Worm (Caenorhabditis elegans) whole organism, L3 larva: ENCODE data around the gene C07E3.3.

Source experiments
- R02D3.7 ChIP-seq: fragments of 150-350 bp; optimal IDR thresholded peaks from 2 replicates; lab custom pipeline; 2014; ENCODE audit warnings: missing biosample characterization, missing genetic modification characterization
- ZK546.5 ChIP-seq: sonication (generic microtip); optimal IDR thresholded peaks from 2 replicates; lab custom pipeline; 2017; ENCODE audit warnings: missing biosample characterization, missing genetic modification characterization
- aly-2 ChIP-seq: fragments of 150-350 bp; optimal IDR thresholded peaks from 2 replicates; lab custom pipeline; 2014; ENCODE audit warnings: missing biosample characterization, missing genetic modification characterization
- ceh-16 ChIP-seq: sonication (generic microtip); optimal IDR thresholded peaks from 2 replicates; lab custom pipeline; 2017; ENCODE audit warnings: missing biosample characterization, missing genetic modification characterization
- ceh-28 ChIP-seq: fragments of 150-350 bp; optimal IDR thresholded peaks from 2 replicates; lab custom pipeline; 2014; ENCODE audit warnings: missing biosample characterization, missing genetic modification reagents, missing genetic modification characterization
- ceh-82 ChIP-seq: fragments of 150-350 bp; optimal IDR thresholded peaks from 2 replicates; lab custom pipeline; 2014; ENCODE audit warnings: missing biosample characterization, missing genetic modification characterization
- daf-12 ChIP-seq: fragments of 150-350 bp; optimal IDR thresholded peaks from 2 replicates; lab custom pipeline; 2014; ENCODE audit warnings: missing biosample characterization, missing genetic modification reagents, missing genetic modification characterization
- egl-5 ChIP-seq: fragments of 150-350 bp; optimal IDR thresholded peaks from 2 replicates; lab custom pipeline; 2017; ENCODE audit warnings: missing biosample characterization, missing genetic modification reagents, missing genetic modification characterization, inconsistent platforms
- elt-1 ChIP-seq: fragments of 150-350 bp; optimal IDR thresholded peaks from 2 replicates; lab custom pipeline; 2014; ENCODE audit warnings: missing biosample characterization, missing genetic modification characterization
- elt-2 ChIP-seq: sonication (generic microtip); optimal IDR thresholded peaks from 2 replicates; lab custom pipeline; 2016; ENCODE audit warnings: missing genetic modification reagents, mild to moderate bottlenecking, missing genetic modification characterization, missing compliant biosample characterization
- elt-3 ChIP-seq, 3 experiments: fragments of 150-350 bp in 1 of 3; sonication (generic microtip) in 2 of 3; optimal IDR thresholded peaks; 2 replicates in 2 of 3; 4 replicates in 1 of 3; lab custom pipeline; 2014 to 2017; ENCODE audit warnings: missing biosample characterization in 3 of 3, missing genetic modification characterization in 3 of 3
- eor-1 ChIP-seq, 2 experiments: fragments of 150-350 bp; optimal IDR thresholded peaks; 2 replicates each; lab custom pipeline; 2014 to 2018; ENCODE audit warnings: missing biosample characterization in 2 of 2, missing genetic modification characterization in 2 of 2
- fkh-2 ChIP-seq: fragments of 150-350 bp; optimal IDR thresholded peaks from 2 replicates; lab custom pipeline; 2014; ENCODE audit warnings: missing biosample characterization, missing genetic modification reagents, missing genetic modification characterization
- jun-1 ChIP-seq: fragments of 150-350 bp; optimal IDR thresholded peaks from 2 replicates; lab custom pipeline; 2014; ENCODE audit warnings: missing biosample characterization, missing genetic modification reagents, missing genetic modification characterization
- lin-15B ChIP-seq: fragments of 150-350 bp; optimal IDR thresholded peaks from 2 replicates; lab custom pipeline; 2014; ENCODE audit warnings: missing biosample characterization, missing genetic modification characterization
- lin-39 ChIP-seq: fragments of 150-350 bp; optimal IDR thresholded peaks from 2 replicates; lab custom pipeline; 2018; ENCODE audit warnings: missing biosample characterization, missing genetic modification reagents, missing genetic modification characterization
- mdl-1 ChIP-seq: fragments of 150-350 bp; optimal IDR thresholded peaks from 2 replicates; lab custom pipeline; 2014; ENCODE audit warnings: missing biosample characterization, missing genetic modification characterization
- mml-1 ChIP-seq: fragments of 150-350 bp; sonication (generic microtip); optimal IDR thresholded peaks from 3 replicates; lab custom pipeline; 2014; ENCODE audit warnings: missing biosample characterization, missing genetic modification characterization
- nfya-1 ChIP-seq: sonication (generic microtip); optimal IDR thresholded peaks from 2 replicates; lab custom pipeline; 2017; ENCODE audit warnings: missing genetic modification characterization, mild to moderate bottlenecking, missing compliant biosample characterization, antibody characterized with exemption, moderate library complexity; ENCODE audit not compliant: insufficient read depth
- nhr-12 ChIP-seq: fragments of 150-350 bp; optimal IDR thresholded peaks from 2 replicates; lab custom pipeline; 2014; ENCODE audit warnings: missing biosample characterization, missing genetic modification characterization
- nhr-23 ChIP-seq: fragments of 150-350 bp; optimal IDR thresholded peaks from 2 replicates; lab custom pipeline; 2014; ENCODE audit warnings: missing biosample characterization, missing genetic modification reagents, missing genetic modification characterization
- nhr-237 ChIP-seq: fragments of 150-350 bp; optimal IDR thresholded peaks from 2 replicates; lab custom pipeline; 2014; ENCODE audit warnings: missing biosample characterization, missing genetic modification characterization
- nhr-25 ChIP-seq: sonication (generic microtip); optimal IDR thresholded peaks from 2 replicates; lab custom pipeline; 2017; ENCODE audit warnings: missing biosample characterization, missing genetic modification characterization
- nhr-28 ChIP-seq: fragments of 150-350 bp; optimal IDR thresholded peaks from 2 replicates; lab custom pipeline; 2014; ENCODE audit warnings: missing biosample characterization, missing genetic modification characterization
- nhr-43 ChIP-seq: sonication (generic microtip); optimal IDR thresholded peaks from 2 replicates; lab custom pipeline; 2016; ENCODE audit warnings: mild to moderate bottlenecking, missing genetic modification characterization, missing compliant biosample characterization; ENCODE audit not compliant: poor library complexity, severe bottlenecking
- nhr-67 ChIP-seq: fragments of 150-350 bp; optimal IDR thresholded peaks from 2 replicates; lab custom pipeline; 2014; ENCODE audit warnings: missing biosample characterization, missing genetic modification characterization
- nhr-76 ChIP-seq: fragments of 150-350 bp; sonication (generic microtip); optimal IDR thresholded peaks from 5 replicates; lab custom pipeline; 2014; ENCODE audit warnings: missing biosample characterization, missing genetic modification characterization
- nhr-77 ChIP-seq: fragments of 150-350 bp; optimal IDR thresholded peaks from 2 replicates; lab custom pipeline; 2014; ENCODE audit warnings: missing biosample characterization, missing genetic modification characterization
- pha-4 ChIP-seq: fragments of 150-350 bp; optimal IDR thresholded peaks from 2 replicates; lab custom pipeline; 2014; ENCODE audit warnings: missing biosample characterization, missing genetic modification reagents, missing genetic modification characterization
- pqm-1 ChIP-seq: fragments of 150-350 bp; optimal IDR thresholded peaks from 2 replicates; lab custom pipeline; 2017; ENCODE audit warnings: missing biosample characterization, missing genetic modification characterization, inconsistent platforms
- skn-1 ChIP-seq: fragments of 150-350 bp; optimal IDR thresholded peaks from 2 replicates; lab custom pipeline; 2014; ENCODE audit warnings: missing biosample characterization, missing genetic modification characterization
- tbx-2 ChIP-seq: sonication (generic microtip); optimal IDR thresholded peaks from 2 replicates; lab custom pipeline; 2016; ENCODE audit warnings: mild to moderate bottlenecking, missing genetic modification characterization, missing compliant biosample characterization
- unc-62 ChIP-seq: fragments of 150-350 bp; sonication (generic microtip); optimal IDR thresholded peaks from 4 replicates; lab custom pipeline; 2014; ENCODE audit warnings: missing biosample characterization, missing genetic modification reagents, missing genetic modification characterization
- zag-1 ChIP-seq: fragments of 150-350 bp; optimal IDR thresholded peaks from 2 replicates; lab custom pipeline; 2014; ENCODE audit warnings: missing biosample characterization, missing genetic modification characterization
- ztf-11 ChIP-seq: fragments of 150-350 bp; optimal IDR thresholded peaks from 2 replicates; lab custom pipeline; 2014; ENCODE audit warnings: missing biosample characterization, missing genetic modification characterization
- ztf-4 ChIP-seq: fragments of 150-350 bp; optimal IDR thresholded peaks from 2 replicates; lab custom pipeline; 2014; ENCODE audit warnings: missing biosample characterization, missing genetic modification characterization

C07E3.3 gene

ce11 chrII:10317007-10317406 is 40.3 kb downstream of the C07E3.3 start, which contains the start of gene M02G9.4:
Gene M02G9.4 (plus strand): TSS chrII:10317307.
- TF ChIP-seq ZK546.5 (tag; lab: Kevin White, UChicago) = no peak
- no peak for TF ChIP-seq ceh-16 (tag; lab: Kevin White, UChicago)
- no peak for TF ChIP-seq nhr-76 (tag; lab: Kevin White, UChicago)
- no peak for TF ChIP-seq lin-15B (tag; lab: Kevin White, UChicago)
- no peak for TF ChIP-seq egl-5
- no peak for TF ChIP-seq pha-4 (tag; lab: Kevin White, UChicago)
- no peak for TF ChIP-seq nhr-23 (tag; lab: Kevin White, UChicago)
- no peak for TF ChIP-seq ztf-11 (tag; lab: Kevin White, UChicago)
- TF ChIP-seq nhr-25 = no peak
- TF ChIP-seq daf-12 (tag; lab: Kevin White, UChicago) = no peak
- no peak for TF ChIP-seq ceh-28 (tag; lab: Kevin White, UChicago)
- TF ChIP-seq skn-1 = no peak
- TF ChIP-seq nhr-67 (tag; lab: Kevin White, UChicago) = no peak
- TF ChIP-seq tbx-2 (tag; lab: Kevin White, UChicago) = no peak
- no peak for TF ChIP-seq pqm-1 (tag; lab: Kevin White, UChicago)
- no peak for TF ChIP-seq elt-1 (tag; lab: Kevin White, UChicago)
- TF ChIP-seq fkh-2 (tag; lab: Kevin White, UChicago) = no peak
- TF ChIP-seq nfya-1 = no peak

- no peak for TF ChIP-seq R02D3.7
- no peak for TF ChIP-seq eor-1 (tag; optimal IDR thresholded peaks at IDR 0.05; lab: Kevin White, UChicago)
- TF ChIP-seq nfya-1 = no peak
- no peak for TF ChIP-seq ceh-28 (tag; lab: Kevin White, UChicago)
- TF ChIP-seq elt-2 (tag; lab: Kevin White, UChicago) = no peak
- TF ChIP-seq zag-1 (tag; lab: Kevin White, UChicago) = no peak
- TF ChIP-seq daf-12 (tag; lab: Kevin White, UChicago) = no peak
- no peak for TF ChIP-seq nhr-12 (tag; lab: Kevin White, UChicago)
- no peak for TF ChIP-seq nhr-67 (tag; lab: Kevin White, UChicago)
- no peak for TF ChIP-seq lin-39 (tag; lab: Kevin White, UChicago)
- no peak for TF ChIP-seq pha-4 (tag; lab: Kevin White, UChicago)
- no peak for TF ChIP-seq elt-1 (tag; lab: Kevin White, UChicago)
- TF ChIP-seq ceh-82 = no peak
- TF ChIP-seq elt-3 (tag; optimal IDR thresholded peaks at IDR 0.05; lab: Kevin White, UChicago) = no peak
- no peak for TF ChIP-seq ztf-4 (tag; lab: Kevin White, UChicago)
- no peak for TF ChIP-seq skn-1
- no peak for TF ChIP-seq nhr-237
Measured at ce11 chrII:10316119-10316518, 41.2 kb downstream of the C07E3.3 start, which contains the start of gene gcy-5. Gene gcy-5 (minus strand): TSS chrII:10316219.

- no peak for TF ChIP-seq unc-62 (GFP tag; lab: Kevin White, UChicago)
- TF ChIP-seq nhr-12 (tag; lab: Kevin White, UChicago) = no peak
- TF ChIP-seq ceh-28 (tag; lab: Kevin White, UChicago) = no peak
- TF ChIP-seq elt-3 (tag; optimal IDR thresholded peaks at IDR 0.05; lab: Kevin White, UChicago) = no peak
- no peak for TF ChIP-seq nhr-237
- TF ChIP-seq tbx-2 (tag; lab: Kevin White, UChicago) = no peak
- no peak for TF ChIP-seq ceh-16 (tag; lab: Kevin White, UChicago)
Measured at ce11 chrII:10315252-10315651, 42.1 kb downstream of the C07E3.3 start, which contains the start of gene idpp-8. Gene idpp-8 (plus strand): TSS chrII:10315552.

ce11 chrII:10311973-10312372 is 45.3 kb downstream of the C07E3.3 start, which contains the start of gene srlf-34:
Gene srlf-34 (plus strand): TSS chrII:10312293.
- TF ChIP-seq mdl-1 = no peak
- TF ChIP-seq nhr-76 (tag; lab: Kevin White, UChicago) = no peak
- peak; percentile 28 for TF ChIP-seq nhr-25
- TF ChIP-seq egl-5 = no peak
- TF ChIP-seq nhr-77 = no peak
- no peak for TF ChIP-seq daf-12 (tag; lab: Kevin White, UChicago)

ce11 chrII:10309337-10309736 is 48.0 kb downstream of the C07E3.3 start, which contains the start of gene ZK970.8:
Gene ZK970.8 (plus strand): TSS chrII:10309637.
- no peak for TF ChIP-seq nhr-28 (tag; lab: Kevin White, UChicago)
- TF ChIP-seq mdl-1 = no peak
- no peak for TF ChIP-seq unc-62 (GFP tag; lab: Kevin White, UChicago)
- TF ChIP-seq nhr-76 (tag; lab: Kevin White, UChicago) = no peak
- TF ChIP-seq nhr-25 = no peak
- TF ChIP-seq nhr-67 (tag; lab: Kevin White, UChicago) = no peak
- no peak for TF ChIP-seq daf-12 (tag; lab: Kevin White, UChicago)
- TF ChIP-seq R02D3.7 = no peak
- no peak for TF ChIP-seq zag-1 (tag; lab: Kevin White, UChicago)
- no peak for TF ChIP-seq mml-1
- TF ChIP-seq jun-1 (tag; lab: Kevin White, UChicago) = no peak
- TF ChIP-seq nhr-43 (tag; lab: Kevin White, UChicago) = no peak
- no peak for TF ChIP-seq aly-2 (tag; lab: Kevin White, UChicago)
- TF ChIP-seq pqm-1 (tag; lab: Kevin White, UChicago) = no peak
- no peak for TF ChIP-seq lin-15B (tag; lab: Kevin White, UChicago)
